Worm (Caenorhabditis elegans) whole organism, late embryonic: ENCODE data around the gene fbxb-31.

Source experiments
- C38D4.7 ChIP-seq: fragments of 200-800 bp; sonication (Bioruptor generic); optimal IDR thresholded peaks from 2 replicates; lab custom pipeline; 2018; ENCODE audit warnings: mild to moderate bottlenecking, missing genetic modification characterization, moderate library complexity, missing compliant biosample characterization
- K09A11.1 ChIP-seq: sonication (generic microtip); optimal IDR thresholded peaks from 2 replicates; lab custom pipeline; 2017; ENCODE audit warnings: antibody characterized with exemption, mild to moderate bottlenecking, missing genetic modification characterization, missing compliant biosample characterization; ENCODE audit not compliant: insufficient read depth
- T23F11.4 ChIP-seq: fragments of 200-800 bp; sonication (Bioruptor generic); optimal IDR thresholded peaks from 2 replicates; lab custom pipeline; 2018; ENCODE audit warnings: mild to moderate bottlenecking, missing genetic modification characterization, missing compliant biosample characterization
- ahr-1 ChIP-seq: sonication (generic microtip); optimal IDR thresholded peaks from 2 replicates; lab custom pipeline; 2016; ENCODE audit warnings: missing genetic modification characterization, missing compliant biosample characterization
- ceh-18 ChIP-seq: sonication (generic microtip); optimal IDR thresholded peaks from 2 replicates; lab custom pipeline; 2016; ENCODE audit warnings: missing genetic modification characterization, missing compliant biosample characterization
- ceh-19 ChIP-seq: fragments of 200-800 bp; sonication (Bioruptor generic); optimal IDR thresholded peaks from 2 replicates; lab custom pipeline; 2018; ENCODE audit warnings: mild to moderate bottlenecking, missing genetic modification characterization, missing compliant biosample characterization
- ceh-22 ChIP-seq: sonication (generic microtip); optimal IDR thresholded peaks from 2 replicates; lab custom pipeline; 2017; ENCODE audit warnings: missing biosample characterization, missing genetic modification characterization
- ceh-24 ChIP-seq: sonication (generic microtip); optimal IDR thresholded peaks from 2 replicates; lab custom pipeline; 2016; ENCODE audit warnings: mild to moderate bottlenecking, missing genetic modification characterization, missing compliant biosample characterization
- ceh-30 ChIP-seq: fragments of 150-350 bp; optimal IDR thresholded peaks from 2 replicates; lab custom pipeline; 2014; ENCODE audit warnings: missing biosample characterization, missing genetic modification characterization
- ceh-31 ChIP-seq: sonication (generic microtip); optimal IDR thresholded peaks from 2 replicates; lab custom pipeline; 2016; ENCODE audit warnings: missing genetic modification characterization, missing compliant biosample characterization
- ceh-34 ChIP-seq: sonication (generic microtip); optimal IDR thresholded peaks from 2 replicates; lab custom pipeline; 2016; ENCODE audit warnings: mild to moderate bottlenecking, missing genetic modification characterization, missing compliant biosample characterization
- ceh-45 ChIP-seq: fragments of 200-800 bp; sonication (Bioruptor generic); IDR thresholded peaks from 2 replicates; pipeline ENCODE4 v1.3.6; 2022; ENCODE audit warnings: missing genetic modification reagents, missing genetic modification characterization, missing compliant biosample characterization
- ceh-9 ChIP-seq: sonication (generic microtip); optimal IDR thresholded peaks from 2 replicates; lab custom pipeline; 2016; ENCODE audit warnings: mild to moderate bottlenecking, missing genetic modification characterization, inconsistent platforms, missing compliant biosample characterization
- dmd-4 ChIP-seq: sonication (generic microtip); optimal IDR thresholded peaks from 2 replicates; lab custom pipeline; 2016; ENCODE audit warnings: borderline replicate concordance, missing genetic modification characterization, missing compliant biosample characterization
- dve-1 ChIP-seq: sonication (generic microtip); optimal IDR thresholded peaks from 2 replicates; lab custom pipeline; 2017; ENCODE audit warnings: antibody characterized with exemption, mild to moderate bottlenecking, missing genetic modification characterization, missing compliant biosample characterization
- elt-2 ChIP-seq: sonication (generic microtip); optimal IDR thresholded peaks from 2 replicates; lab custom pipeline; 2016; ENCODE audit warnings: missing genetic modification reagents, missing genetic modification characterization, missing compliant biosample characterization
- elt-4 ChIP-seq: sonication (generic microtip); optimal IDR thresholded peaks from 2 replicates; lab custom pipeline; 2016; ENCODE audit warnings: missing genetic modification characterization, missing compliant biosample characterization
- eyg-1 ChIP-seq: sonication (generic microtip); optimal IDR thresholded peaks from 2 replicates; lab custom pipeline; 2016; ENCODE audit warnings: missing genotype, missing genetic modification characterization, missing compliant biosample characterization
- fkh-10 ChIP-seq: fragments of 150-350 bp; optimal IDR thresholded peaks from 2 replicates; lab custom pipeline; 2014; ENCODE audit warnings: missing biosample characterization, missing genetic modification reagents, missing genetic modification characterization
- hlh-15 ChIP-seq: sonication (generic microtip); optimal IDR thresholded peaks from 2 replicates; lab custom pipeline; 2016; ENCODE audit warnings: missing genetic modification characterization, missing compliant biosample characterization
- hlh-6 ChIP-seq: sonication (generic microtip); optimal IDR thresholded peaks from 2 replicates; lab custom pipeline; 2016; ENCODE audit warnings: missing genotype, missing genetic modification characterization, missing compliant biosample characterization
- lim-6 ChIP-seq: sonication (generic microtip); optimal IDR thresholded peaks from 2 replicates; lab custom pipeline; 2016; ENCODE audit warnings: missing genetic modification characterization, missing compliant biosample characterization
- lin-11 ChIP-seq: fragments of 200-800 bp; sonication (Bioruptor generic); optimal IDR thresholded peaks from 2 replicates; lab custom pipeline; 2018; ENCODE audit warnings: mild to moderate bottlenecking, missing genetic modification characterization, missing compliant biosample characterization
- mec-3 ChIP-seq: sonication (generic microtip); optimal IDR thresholded peaks from 2 replicates; lab custom pipeline; 2016; ENCODE audit warnings: borderline replicate concordance, missing genetic modification characterization, missing compliant biosample characterization
- nhr-232 ChIP-seq: sonication (generic microtip); optimal IDR thresholded peaks from 2 replicates; lab custom pipeline; 2016; ENCODE audit warnings: missing genetic modification characterization, missing compliant biosample characterization
- pag-3 ChIP-seq: sonication (generic microtip); optimal IDR thresholded peaks from 2 replicates; lab custom pipeline; 2016; ENCODE audit warnings: missing compliant biosample characterization, missing genetic modification characterization, borderline replicate concordance
- pax-1 ChIP-seq: fragments of 150-350 bp; optimal IDR thresholded peaks from 2 replicates; lab custom pipeline; 2014; ENCODE audit warnings: missing biosample characterization, missing genetic modification characterization
- pha-4 ChIP-seq: fragments of 150-350 bp; optimal IDR thresholded peaks from 2 replicates; lab custom pipeline; 2018; ENCODE audit warnings: missing biosample characterization, missing genetic modification reagents, missing genetic modification characterization
- pros-1 ChIP-seq: fragments of 150-350 bp; optimal IDR thresholded peaks from 2 replicates; lab custom pipeline; 2014; ENCODE audit warnings: missing biosample characterization, missing genetic modification reagents, missing genetic modification characterization
- ref-2 ChIP-seq: sonication (generic microtip); optimal IDR thresholded peaks from 2 replicates; lab custom pipeline; 2016; ENCODE audit warnings: missing genetic modification characterization, missing compliant biosample characterization
- rnt-1 ChIP-seq: sonication (generic microtip); optimal IDR thresholded peaks from 2 replicates; lab custom pipeline; 2016; ENCODE audit warnings: missing genetic modification characterization, missing compliant biosample characterization
- sox-2 ChIP-seq: fragments of 200-800 bp; sonication (Bioruptor generic); IDR thresholded peaks from 2 replicates; pipeline ENCODE4 v1.3.6; 2022; ENCODE audit warnings: missing genetic modification reagents, missing genetic modification characterization, missing compliant biosample characterization
- sox-4 ChIP-seq: sonication (generic microtip); optimal IDR thresholded peaks from 2 replicates; lab custom pipeline; 2017; ENCODE audit warnings: mild to moderate bottlenecking, missing genetic modification characterization, inconsistent platforms, missing compliant biosample characterization
- syd-9 ChIP-seq: sonication (generic microtip); optimal IDR thresholded peaks from 2 replicates; lab custom pipeline; 2016; ENCODE audit warnings: mild to moderate bottlenecking, missing genetic modification characterization, moderate library complexity, missing compliant biosample characterization
- tbx-7 ChIP-seq: sonication (generic microtip); optimal IDR thresholded peaks from 2 replicates; lab custom pipeline; 2016; ENCODE audit warnings: missing genotype, missing genetic modification characterization, missing compliant biosample characterization
- unc-42 ChIP-seq: sonication (generic microtip); optimal IDR thresholded peaks from 2 replicates; lab custom pipeline; 2016; ENCODE audit warnings: missing genotype, missing genetic modification characterization, missing compliant biosample characterization
- unc-86 ChIP-seq: sonication (generic microtip); optimal IDR thresholded peaks from 2 replicates; lab custom pipeline; 2016; ENCODE audit warnings: missing genetic modification characterization, missing compliant biosample characterization
- zip-5 ChIP-seq: sonication (generic microtip); optimal IDR thresholded peaks from 2 replicates; lab custom pipeline; 2016; ENCODE audit warnings: missing genetic modification characterization, missing compliant biosample characterization
- ztf-16 ChIP-seq: sonication (generic microtip); optimal IDR thresholded peaks from 2 replicates; lab custom pipeline; 2017; ENCODE audit warnings: missing genetic modification characterization, missing compliant biosample characterization

The fbxb-31 gene

DNA sequence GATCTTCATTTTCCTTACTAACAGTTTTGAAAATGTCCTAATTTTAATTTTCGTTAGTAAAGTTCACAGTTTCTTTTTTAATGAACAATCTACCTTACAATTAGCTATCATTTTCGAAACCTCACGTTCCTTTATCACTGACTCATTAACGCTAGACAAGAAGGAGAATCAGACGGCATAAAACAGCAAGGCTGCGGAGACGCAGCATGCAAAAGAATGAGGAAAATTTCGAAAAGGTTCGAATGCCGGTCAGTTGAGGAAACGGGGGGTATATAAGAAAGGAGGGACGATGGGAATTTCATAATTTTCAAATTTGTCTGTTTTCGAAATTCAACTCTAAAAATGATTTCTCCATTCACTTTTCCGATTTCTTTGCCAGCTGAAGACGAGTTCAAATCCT lies 22.8 kb upstream of the fbxb-31 start, which contains the start of gene F19B10.13:
F19B10.13 (plus strand) TSS at position 343 of the 400 bp plus-strand sequence.
- no peak for TF ChIP-seq syd-9 (tag; lab: Kevin White, UChicago)
- TF ChIP-seq elt-2: peak; percentile 12

DNA sequence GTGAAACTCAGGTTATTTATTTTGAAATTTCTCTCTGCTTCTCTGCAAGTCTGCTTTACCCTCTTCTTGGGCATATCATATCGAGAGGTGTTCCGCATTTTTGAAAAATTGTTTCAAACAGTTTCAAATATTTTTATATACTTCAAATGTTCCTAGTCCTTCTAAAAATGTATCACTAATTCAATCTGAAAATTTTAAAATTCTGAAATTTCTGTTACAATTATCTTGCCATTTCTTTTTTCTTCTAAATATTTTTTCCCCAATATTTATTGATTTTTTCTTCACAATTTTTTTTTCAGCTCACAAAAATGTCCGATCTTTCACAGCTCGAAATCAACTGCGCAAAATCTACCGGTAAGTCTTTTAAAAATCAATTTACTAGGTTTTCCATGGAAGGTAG lies 20.6 kb upstream of the fbxb-31 start, which contains the start of gene F19B10.4:
F19B10.4 (plus strand) TSS at position 301 of the 400 bp plus-strand sequence.
- TF ChIP-seq dve-1 (tag; lab: Kevin White, UChicago): no peak
- TF ChIP-seq ceh-31: no peak
- TF ChIP-seq hlh-15 (tag; lab: Kevin White, UChicago): no peak
- no peak for TF ChIP-seq ceh-18 (tag; lab: Kevin White, UChicago)
- TF ChIP-seq pha-4 (tag; lab: Kevin White, UChicago): no peak
- TF ChIP-seq C38D4.7: no peak
- TF ChIP-seq lin-11 (tag; lab: Kevin White, UChicago): no peak
- no peak for TF ChIP-seq ref-2 (tag; lab: Kevin White, UChicago)
- no peak for TF ChIP-seq sox-2 (GFP tag; lab: Robert Waterston, UW)
- TF ChIP-seq unc-86: no peak
- TF ChIP-seq rnt-1: no peak
- no peak for TF ChIP-seq fkh-10

DNA sequence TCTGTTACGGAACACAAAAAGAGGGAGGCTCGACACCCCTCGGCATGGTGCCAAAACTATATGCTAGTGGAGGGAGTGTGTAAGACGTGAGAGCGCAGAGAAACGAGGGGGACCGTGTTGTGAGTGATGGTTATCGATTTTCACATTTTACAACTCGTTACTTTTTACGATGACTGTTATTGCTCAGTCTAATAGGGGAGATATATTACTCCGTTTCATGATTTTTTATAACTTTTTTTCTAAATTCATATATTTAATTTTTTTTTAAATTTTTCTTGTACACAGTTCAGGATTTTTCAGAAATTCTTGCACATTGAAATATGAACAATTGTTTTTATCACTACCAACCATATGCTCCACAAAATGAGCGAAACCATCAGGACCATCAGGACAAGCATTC lies 16.2 kb upstream of the fbxb-31 start, which contains the start of gene F19B10.5:
F19B10.5 (plus strand) TSS at position 301 of the 400 bp plus-strand sequence.
- TF ChIP-seq fkh-10 (no peak), ref-2 (tag; lab: Kevin White, UChicago) (no peak), T23F11.4 (GFP tag; lab: Kevin White, UChicago) (no peak), ceh-34 (tag; lab: Kevin White, UChicago) (no peak)

DNA sequence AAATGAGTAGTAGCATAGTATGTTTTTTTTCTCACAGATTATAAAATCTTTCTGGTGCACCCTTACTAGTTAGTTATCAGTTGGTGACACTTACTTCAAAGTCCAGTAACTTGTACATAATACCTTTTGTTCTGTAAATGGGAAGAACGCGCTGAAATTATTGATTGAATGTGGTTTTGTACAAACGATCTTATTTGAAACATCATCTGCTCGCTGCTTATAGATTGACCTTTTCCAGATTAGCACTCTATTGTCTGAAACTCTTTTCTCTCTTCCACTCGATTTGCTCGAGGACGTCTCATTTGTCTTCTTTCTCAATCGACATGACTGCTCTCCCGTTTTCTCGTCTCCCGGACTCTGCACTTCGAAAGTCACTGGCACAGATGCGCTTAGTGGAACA lies 8.0 kb upstream of the fbxb-31 start, which contains the start of gene fbxb-33:
fbxb-33 (plus strand) TSS at position 301 of the 400 bp plus-strand sequence.
- TF ChIP-seq ceh-19 (GFP tag; lab: Kevin White, UChicago): no peak
- no peak for TF ChIP-seq zip-5
- TF ChIP-seq eyg-1 (tag; lab: Kevin White, UChicago): no peak
- no peak for TF ChIP-seq pag-3 (tag; lab: Kevin White, UChicago)
- no peak for TF ChIP-seq ceh-30 (tag; lab: Kevin White, UChicago)
- no peak for TF ChIP-seq ceh-34 (tag; lab: Kevin White, UChicago)
- no peak for TF ChIP-seq T23F11.4 (GFP tag; lab: Kevin White, UChicago)
- TF ChIP-seq dmd-4 (tag; lab: Kevin White, UChicago): no peak

DNA sequence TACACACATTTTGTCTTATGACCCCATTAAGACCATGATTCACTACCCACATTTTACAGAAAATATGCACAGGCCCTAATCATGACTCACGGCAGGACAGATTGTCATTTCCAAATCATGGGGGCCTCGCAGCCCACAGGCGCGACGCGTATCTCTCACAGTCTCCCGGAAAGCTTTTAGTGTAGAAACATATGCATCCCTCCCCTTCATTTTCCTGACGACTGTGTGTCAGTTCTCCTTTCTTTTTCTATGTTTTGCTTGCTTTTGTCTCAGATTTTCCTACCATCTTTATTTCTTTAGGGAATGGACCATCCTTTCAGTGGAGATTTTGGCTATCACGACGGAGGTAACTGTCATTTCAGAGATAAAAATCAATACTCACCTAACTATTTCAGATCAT lies 2.1 kb upstream of the fbxb-31 start, which contains the start of gene M151.1:
M151.1 (plus strand) TSS at position 301 of the 400 bp plus-strand sequence.
- TF ChIP-seq ztf-16: no peak
- TF ChIP-seq hlh-15 (tag; lab: Kevin White, UChicago): no peak
- TF ChIP-seq rnt-1: no peak
- TF ChIP-seq nhr-232 (tag; lab: Kevin White, UChicago): no peak
- no peak for TF ChIP-seq sox-2 (GFP tag; lab: Robert Waterston, UW)
- no peak for TF ChIP-seq lim-6
- no peak for TF ChIP-seq pax-1 (tag; lab: Kevin White, UChicago)
- TF ChIP-seq fkh-10: no peak
- TF ChIP-seq eyg-1 (tag; lab: Kevin White, UChicago): no peak
- no peak for TF ChIP-seq tbx-7
- TF ChIP-seq ceh-30 (tag; lab: Kevin White, UChicago): no peak
- no peak for TF ChIP-seq elt-4 (tag; lab: Kevin White, UChicago)
- TF ChIP-seq dmd-4 (tag; lab: Kevin White, UChicago): no peak
- TF ChIP-seq unc-42 (tag; lab: Kevin White, UChicago): no peak
- TF ChIP-seq syd-9 (tag; lab: Kevin White, UChicago): no peak
- no peak for TF ChIP-seq pha-4 (tag; lab: Kevin White, UChicago)
- TF ChIP-seq ceh-45 (GFP tag; lab: Robert Waterston, UW): no peak

DNA sequence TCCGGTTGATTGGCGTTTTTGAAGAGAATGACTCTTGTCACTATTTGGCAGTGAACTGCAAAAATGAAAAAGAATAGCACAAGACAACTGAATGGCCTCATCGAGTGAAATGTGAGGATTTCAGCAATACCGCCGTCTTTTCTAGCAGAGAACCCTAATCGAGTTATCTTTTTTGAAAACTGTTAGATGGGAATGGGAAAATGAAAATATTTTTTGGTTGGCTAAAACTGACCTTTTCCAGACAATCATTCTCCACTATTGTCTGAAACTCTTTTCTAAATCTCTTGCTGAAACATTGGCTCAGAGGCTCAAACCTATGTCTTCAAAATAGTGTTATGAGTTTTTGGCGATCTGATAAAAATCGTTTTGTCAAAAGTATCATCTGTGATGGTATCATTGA lies 1.1 kb upstream of the fbxb-31 start, which contains the start of gene M151.10:
M151.10 (minus strand) TSS at position 101 of the 400 bp plus-strand sequence.
- TF ChIP-seq ceh-22 (tag; lab: Kevin White, UChicago) (no peak), mec-3 (tag; lab: Kevin White, UChicago) (no peak), ahr-1 (tag; lab: Kevin White, UChicago) (no peak), ceh-24 (tag; lab: Kevin White, UChicago) (no peak), pros-1 (tag; lab: Kevin White, UChicago) (no peak), tbx-7 (no peak), ceh-9 (tag; lab: Kevin White, UChicago) (no peak), ceh-30 (tag; lab: Kevin White, UChicago) (no peak), hlh-6 (tag; lab: Kevin White, UChicago) (no peak), pax-1 (tag; lab: Kevin White, UChicago) (no peak), sox-4 (tag; lab: Kevin White, UChicago) (no peak), lim-6 (no peak), K09A11.1 (tag; lab: Kevin White, UChicago) (no peak)
